Fruit fly (Drosophila melanogaster) Kc167 (cell line): ENCODE data around the gene CG46468.

ENCODE experiments used
- Myc ChIP-seq: fragments of >200 bp; optimal IDR thresholded peaks from 2 replicates; lab custom pipeline; 2017; ENCODE audit warnings: missing external identifiers
- insv ChIP-seq: fragments of >200 bp; optimal IDR thresholded peaks from 3 replicates; lab custom pipeline; 2018; ENCODE audit warnings: missing external identifiers
- psq ChIP-seq: fragments of >200 bp; optimal IDR thresholded peaks from 2 replicates; lab custom pipeline; 2017; ENCODE audit warnings: missing external identifiers

DNA sequence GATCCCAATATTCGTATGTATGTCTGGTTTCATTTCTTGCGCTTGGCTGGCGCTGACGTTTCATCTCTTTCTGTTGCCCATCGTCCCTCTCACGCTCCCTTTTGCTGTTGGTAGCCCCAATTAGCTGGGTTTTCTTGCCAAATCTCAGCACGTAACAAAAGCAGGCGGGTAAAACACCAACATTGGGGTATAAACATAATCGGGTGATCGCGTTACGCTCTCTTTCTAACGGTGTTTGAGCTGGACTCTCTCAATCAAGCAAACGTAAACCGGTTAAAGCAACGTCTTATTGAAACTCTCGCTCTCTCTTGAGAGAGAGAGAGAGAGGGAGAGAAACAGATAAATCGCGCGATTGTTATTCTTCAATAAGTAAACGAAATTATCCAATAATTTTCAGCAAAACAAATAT is 42.5 kb downstream of the CG46468 start:
- TF ChIP-seq insv (lab: Kevin White, UChicago) (no peak), psq (lab: Kevin White, UChicago) (no peak), Myc (no peak)
